Worm (Caenorhabditis elegans) whole organism, L2 larva: ENCODE measurements around the gene taf-11.1.

ENCODE experiments used
- C34F6.9 ChIP-seq: fragments of 150-350 bp; optimal IDR thresholded peaks from 2 replicates; lab custom pipeline; 2014; ENCODE audit warnings: missing biosample characterization, missing genetic modification characterization
- F13H6.1 ChIP-seq: sonication (generic microtip); optimal IDR thresholded peaks from 2 replicates; lab custom pipeline; 2016; ENCODE audit warnings: missing genetic modification characterization, missing compliant biosample characterization
- R02D3.7 ChIP-seq: fragments of 150-350 bp; optimal IDR thresholded peaks from 2 replicates; lab custom pipeline; 2014; ENCODE audit warnings: missing biosample characterization, missing genetic modification characterization
- Y55F3AM.14 ChIP-seq: fragments of 200-800 bp; sonication (Bioruptor generic); optimal IDR thresholded peaks from 2 replicates; lab custom pipeline; 2018; ENCODE audit warnings: mild to moderate bottlenecking, missing genetic modification characterization, missing compliant biosample characterization
- ZK546.5 ChIP-seq: sonication (generic microtip); optimal IDR thresholded peaks from 2 replicates; lab custom pipeline; 2017; ENCODE audit warnings: missing biosample characterization, missing genetic modification characterization
- alr-1 ChIP-seq: fragments of 150-350 bp; optimal IDR thresholded peaks from 2 replicates; lab custom pipeline; 2014; ENCODE audit warnings: missing biosample characterization, missing genetic modification characterization
- aly-2 ChIP-seq: fragments of 150-350 bp; optimal IDR thresholded peaks from 2 replicates; lab custom pipeline; 2014; ENCODE audit warnings: missing biosample characterization, missing genetic modification characterization
- ama-1 ChIP-seq: fragments of 150-350 bp; optimal IDR thresholded peaks from 2 replicates; lab custom pipeline; 2018; ENCODE audit warnings: inconsistent platforms
- blmp-1 ChIP-seq: sonication (generic microtip); optimal IDR thresholded peaks from 2 replicates; lab custom pipeline; 2017; ENCODE audit warnings: missing genetic modification characterization, mild to moderate bottlenecking, missing compliant biosample characterization, antibody characterized with exemption, moderate library complexity; ENCODE audit not compliant: insufficient read depth
- ceh-16 ChIP-seq: fragments of 150-350 bp; optimal IDR thresholded peaks from 2 replicates; lab custom pipeline; 2014; ENCODE audit warnings: missing biosample characterization, missing genetic modification characterization
- crh-2 ChIP-seq: sonication (generic microtip); optimal IDR thresholded peaks from 2 replicates; lab custom pipeline; 2017; ENCODE audit warnings: missing biosample characterization, missing genetic modification characterization
- dmd-4 ChIP-seq: sonication (generic microtip); optimal IDR thresholded peaks from 2 replicates; lab custom pipeline; 2017; ENCODE audit warnings: missing biosample characterization, missing genetic modification characterization
- egl-27 ChIP-seq: sonication (generic microtip); optimal IDR thresholded peaks from 3 replicates; lab custom pipeline; 2017; ENCODE audit warnings: missing biosample characterization, missing genetic modification reagents, missing genetic modification characterization
- fos-1 ChIP-seq: fragments of 150-350 bp; optimal IDR thresholded peaks from 2 replicates; lab custom pipeline; 2014; ENCODE audit warnings: missing biosample characterization, missing genetic modification characterization
- gmeb-1 ChIP-seq: fragments of 150-350 bp; optimal IDR thresholded peaks from 2 replicates; lab custom pipeline; 2014; ENCODE audit warnings: missing biosample characterization, missing genetic modification characterization
- lin-11 ChIP-seq: fragments of 150-350 bp; sonication (generic microtip); optimal IDR thresholded peaks from 2 replicates; lab custom pipeline; 2014; ENCODE audit warnings: missing biosample characterization, missing genetic modification characterization, inconsistent platforms, mixed read lengths
- lsy-2 ChIP-seq, 2 experiments: fragments of 150-350 bp in 1 of 2; sonication (generic microtip) in 1 of 2; optimal IDR thresholded peaks; 2 replicates each; lab custom pipeline; 2014 to 2017; ENCODE audit warnings: missing biosample characterization in 2 of 2, missing genetic modification characterization in 2 of 2
- mab-5 ChIP-seq: fragments of 150-350 bp; optimal IDR thresholded peaks from 2 replicates; lab custom pipeline; 2014; ENCODE audit warnings: missing biosample characterization, missing genetic modification characterization
- mbf-1 ChIP-seq: sonication (generic microtip); optimal IDR thresholded peaks from 2 replicates; lab custom pipeline; 2017; ENCODE audit warnings: missing biosample characterization, missing genetic modification characterization
- mdl-1 ChIP-seq, 2 experiments: fragments of 150-350 bp in 1 of 2; sonication (generic microtip) in 1 of 2; optimal IDR thresholded peaks; 2 replicates each; lab custom pipeline; 2017; ENCODE audit warnings: missing biosample characterization in 2 of 2, missing genetic modification characterization in 2 of 2
- nhr-10 ChIP-seq: sonication (generic microtip); optimal IDR thresholded peaks from 2 replicates; lab custom pipeline; 2017; ENCODE audit warnings: missing biosample characterization, missing genetic modification characterization
- nhr-12 ChIP-seq: fragments of 150-350 bp; optimal IDR thresholded peaks from 2 replicates; lab custom pipeline; 2014; ENCODE audit warnings: missing biosample characterization, missing genetic modification characterization
- nhr-129 ChIP-seq: fragments of 150-350 bp; optimal IDR thresholded peaks from 2 replicates; lab custom pipeline; 2014; ENCODE audit warnings: missing biosample characterization, missing genetic modification characterization
- nhr-21 ChIP-seq: fragments of 150-350 bp; optimal IDR thresholded peaks from 2 replicates; lab custom pipeline; 2014; ENCODE audit warnings: missing biosample characterization, missing genetic modification characterization
- nhr-23 ChIP-seq: fragments of 150-350 bp; optimal IDR thresholded peaks from 2 replicates; lab custom pipeline; 2014; ENCODE audit warnings: missing biosample characterization, missing genetic modification reagents, missing genetic modification characterization
- nhr-237 ChIP-seq: fragments of 150-350 bp; optimal IDR thresholded peaks from 2 replicates; lab custom pipeline; 2014; ENCODE audit warnings: missing biosample characterization, missing genetic modification characterization
- nhr-25 ChIP-seq: fragments of 150-350 bp; sonication (generic microtip); optimal IDR thresholded peaks from 3 replicates; lab custom pipeline; 2014; ENCODE audit warnings: missing biosample characterization, missing genetic modification characterization
- nhr-6 ChIP-seq: fragments of 150-350 bp; optimal IDR thresholded peaks from 2 replicates; lab custom pipeline; 2014; ENCODE audit warnings: missing biosample characterization, missing genetic modification characterization
- peb-1 ChIP-seq: fragments of 150-350 bp; optimal IDR thresholded peaks from 2 replicates; lab custom pipeline; 2014; ENCODE audit warnings: missing biosample characterization, missing genetic modification characterization
- skn-1 ChIP-seq: sonication (generic microtip); optimal IDR thresholded peaks from 2 replicates; lab custom pipeline; 2017; ENCODE audit warnings: missing biosample characterization, missing genetic modification characterization
- sma-3 ChIP-seq: sonication (generic microtip); optimal IDR thresholded peaks from 2 replicates; lab custom pipeline; 2016; ENCODE audit warnings: missing genetic modification reagents, missing genetic modification characterization, missing compliant biosample characterization
- sma-9 ChIP-seq, 2 experiments: fragments of 150-350 bp in 1 of 2; sonication (generic microtip) in 1 of 2; optimal IDR thresholded peaks; 2 replicates each; lab custom pipeline; 2014 to 2016; ENCODE audit warnings: missing genetic modification characterization in 2 of 2, mild to moderate bottlenecking in 1 of 2, missing biosample characterization in 1 of 2, missing compliant biosample characterization in 1 of 2, missing genetic modification reagents in 1 of 2, moderate library complexity in 1 of 2
- snpc-4 ChIP-seq: fragments of 150-350 bp; optimal IDR thresholded peaks from 2 replicates; lab custom pipeline; 2014; ENCODE audit warnings: missing biosample characterization, missing genetic modification characterization
- unc-55 ChIP-seq: fragments of 150-350 bp; sonication (generic microtip); optimal IDR thresholded peaks from 3 replicates; lab custom pipeline; 2014; ENCODE audit warnings: missing biosample characterization, missing genetic modification reagents, missing genetic modification characterization
- unc-62 ChIP-seq: fragments of 150-350 bp; optimal IDR thresholded peaks from 2 replicates; lab custom pipeline; 2014; ENCODE audit warnings: missing biosample characterization, missing genetic modification reagents, missing genetic modification characterization
- zag-1 ChIP-seq: fragments of 150-350 bp; optimal IDR thresholded peaks from 2 replicates; lab custom pipeline; 2014; ENCODE audit warnings: missing biosample characterization, missing genetic modification characterization
- ztf-1 ChIP-seq: fragments of 200-800 bp; sonication (Bioruptor generic); conservative IDR thresholded peaks from 2 replicates; pipeline ENCODE4 v1.3.6; 2022; ENCODE audit warnings: missing genetic modification characterization, missing compliant biosample characterization
- ztf-11 ChIP-seq: sonication (generic microtip); optimal IDR thresholded peaks from 2 replicates; lab custom pipeline; 2017; ENCODE audit warnings: missing biosample characterization, missing genetic modification characterization
- ztf-4 ChIP-seq: fragments of 150-350 bp; optimal IDR thresholded peaks from 2 replicates; lab custom pipeline; 2014; ENCODE audit warnings: missing biosample characterization, missing genetic modification characterization

The taf-11.1 gene

ce11 chrX:4256761-4257160, 1.8 kb downstream of the taf-11.1 start, which contains the start of gene srv-6:
Gene srv-6 (plus strand): TSS chrX:4257061.
- TF ChIP-seq ZK546.5, result no peak
- no peak for TF ChIP-seq ztf-1
- no peak for TF ChIP-seq snpc-4
- TF ChIP-seq blmp-1 (tag; lab: Kevin White, UChicago), result no peak
- TF ChIP-seq mab-5, result no peak
- TF ChIP-seq lsy-2 (tag; optimal IDR thresholded peaks at IDR 0.05; lab: Kevin White, UChicago), result no peak
- no peak for TF ChIP-seq C34F6.9 (tag; lab: Kevin White, UChicago)
- TF ChIP-seq lin-11, result no peak
- no peak for TF ChIP-seq ztf-4 (tag; lab: Kevin White, UChicago)
- no peak for TF ChIP-seq ceh-16 (tag; lab: Kevin White, UChicago)
- no peak for TF ChIP-seq skn-1
- TF ChIP-seq R02D3.7 (tag; lab: Kevin White, UChicago), result no peak
- no peak for TF ChIP-seq gmeb-1 (tag; lab: Kevin White, UChicago)
- TF ChIP-seq mbf-1 (tag; lab: Kevin White, UChicago), result no peak
- no peak for TF ChIP-seq unc-62 (GFP tag; lab: Kevin White, UChicago)
- no peak for TF ChIP-seq egl-27
- no peak for TF ChIP-seq peb-1 (tag; lab: Kevin White, UChicago)
- no peak for TF ChIP-seq nhr-21 (tag; lab: Kevin White, UChicago)
- no peak for TF ChIP-seq Y55F3AM.14 (GFP tag; lab: Kevin White, UChicago)
- TF ChIP-seq, all 48 proteins: peak for 0

DNA sequence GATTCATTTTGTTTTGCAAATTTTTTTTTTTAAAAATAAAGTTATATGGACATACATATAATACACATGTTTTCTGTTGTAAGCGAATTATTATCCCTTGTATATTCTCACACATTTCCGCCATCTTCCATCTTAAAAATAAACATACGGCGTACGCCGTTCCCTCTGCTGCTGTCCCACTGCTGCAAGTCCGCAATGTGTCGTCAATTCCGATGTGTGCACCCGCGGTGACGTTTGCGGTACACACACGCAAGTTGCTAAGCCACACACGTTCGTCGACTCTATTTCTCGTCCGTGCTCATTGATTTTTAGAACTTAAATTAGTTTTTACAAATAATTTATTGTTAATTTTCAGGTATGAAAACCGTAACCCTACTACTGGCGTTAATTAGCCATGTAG, 5.3 kb downstream of the taf-11.1 start, which contains the start of gene C52B9.4:
TSS of gene C52B9.4 (plus strand) at position 356 of the 400 bp plus-strand sequence.
- TF ChIP-seq nhr-25 (tag; lab: Kevin White, UChicago) (peak; percentile 9), nhr-129 (tag; lab: Kevin White, UChicago) (peak; percentile 35), mdl-1 (tag; optimal IDR thresholded peaks at IDR 0.05; lab: Kevin White, UChicago) (no peak), zag-1 (tag; lab: Kevin White, UChicago) (no peak), fos-1 (tag; lab: Kevin White, UChicago) (peak; percentile 7), alr-1 (tag; lab: Kevin White, UChicago) (no peak), Y55F3AM.14 (GFP tag; lab: Kevin White, UChicago) (no peak), nhr-6 (no peak), sma-3 (peak; percentile 48), sma-9 (GFP tag; optimal IDR thresholded peaks at IDR 0.05; lab: Kevin White, UChicago) (peak; percentile 42), sma-9 (tag; optimal IDR thresholded peaks at IDR 0.05; lab: Kevin White, UChicago) (no peak), ztf-11 (tag; lab: Kevin White, UChicago) (no peak), C34F6.9 (tag; lab: Kevin White, UChicago) (peak; percentile 45), unc-55 (GFP tag; lab: Kevin White, UChicago) (peak; percentile 50), lin-11 (peak; percentile 40), lsy-2 (tag; optimal IDR thresholded peaks at IDR 0.05; lab: Kevin White, UChicago) (peak in 1 of 2 experiments; percentile 56), blmp-1 (tag; lab: Kevin White, UChicago) (no peak), egl-27 (peak; percentile 14), F13H6.1 (tag; lab: Kevin White, UChicago) (peak; percentile 39), crh-2 (tag; lab: Kevin White, UChicago) (peak; percentile 84), gmeb-1 (tag; lab: Kevin White, UChicago) (peak; percentile 19), nhr-10 (no peak)
- TF ChIP-seq, all 48 proteins: peak for 13

DNA sequence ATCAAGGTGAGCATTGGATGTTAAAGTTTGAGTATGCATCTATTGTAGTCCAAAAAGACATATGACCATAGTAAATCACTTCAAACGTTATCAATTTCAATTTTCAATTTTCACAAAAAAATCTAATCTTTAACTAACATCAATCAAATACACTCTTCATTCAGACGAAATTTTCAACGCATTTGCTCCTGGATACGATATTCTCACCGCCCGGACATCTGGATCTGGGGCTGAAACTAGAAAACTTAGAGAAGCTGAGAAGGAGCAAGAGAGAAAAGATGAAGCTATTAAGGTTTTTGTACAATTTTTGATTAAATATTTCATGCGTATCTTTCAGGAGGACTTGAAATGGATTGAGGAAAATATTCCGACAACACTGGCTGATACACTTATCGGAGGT, 8.8 kb downstream of the taf-11.1 start:
- no peak for TF ChIP-seq dmd-4 (tag; lab: Kevin White, UChicago)
- no peak for TF ChIP-seq nhr-10
- TF ChIP-seq nhr-12, result no peak
- TF ChIP-seq snpc-4, result no peak
- TF ChIP-seq ama-1 (lab: Kevin White, UChicago), result no peak
- no peak for TF ChIP-seq Y55F3AM.14 (GFP tag; lab: Kevin White, UChicago)
- TF ChIP-seq nhr-237 (tag; lab: Kevin White, UChicago), result no peak
- TF ChIP-seq aly-2 (tag; lab: Kevin White, UChicago), result no peak
- TF ChIP-seq nhr-25 (tag; lab: Kevin White, UChicago), result no peak
- no peak for TF ChIP-seq nhr-23 (tag; lab: Kevin White, UChicago)
- no peak for TF ChIP-seq nhr-6
- TF ChIP-seq peb-1 (tag; lab: Kevin White, UChicago), result no peak
- no peak for TF ChIP-seq lsy-2 (tag; optimal IDR thresholded peaks at IDR 0.05; lab: Kevin White, UChicago)
- no peak for TF ChIP-seq mbf-1 (tag; lab: Kevin White, UChicago)
- TF ChIP-seq mdl-1 (tag; optimal IDR thresholded peaks at IDR 0.05; lab: Kevin White, UChicago), result no peak
- TF ChIP-seq ZK546.5, result no peak
- TF ChIP-seq, all 48 proteins: peak for 0
